Fruit fly (Drosophila melanogaster) whole organism, adult: Measurements from ENCODE around the gene mbo.
A peak's percentile ranks its signal among the peaks of the same experiment; 100 is the strongest.

Source experiments
- CG11617 ChIP-seq: fragments of 200-800 bp; sonication (Bioruptor generic); optimal IDR thresholded peaks from 2 replicates; lab custom pipeline; 2017; ENCODE audit warnings: mild to moderate bottlenecking, missing biosample characterization, missing genetic modification reagents, missing genetic modification characterization
- CG12768 ChIP-seq: fragments of 200-800 bp; sonication (Bioruptor generic); optimal IDR thresholded peaks from 2 replicates; lab custom pipeline; 2017; ENCODE audit warnings: missing biosample characterization, missing genetic modification characterization, mild to moderate bottlenecking, moderate library complexity, missing genetic modification reagents
- CG14711 ChIP-seq: fragments of 200-800 bp; sonication (Bioruptor generic); optimal IDR thresholded peaks from 2 replicates; lab custom pipeline; 2018; ENCODE audit warnings: missing biosample characterization, mild to moderate bottlenecking, missing genetic modification characterization, moderate library complexity
- CG1620 ChIP-seq: fragments of 200-800 bp; sonication (Bioruptor generic); optimal IDR thresholded peaks from 2 replicates; lab custom pipeline; 2016; ENCODE audit warnings: missing biosample characterization, missing genetic modification characterization
- CG33017 ChIP-seq: fragments of 200-800 bp; sonication (Bioruptor generic); optimal IDR thresholded peaks from 2 replicates; lab custom pipeline; 2018; ENCODE audit warnings: missing biosample characterization, mild to moderate bottlenecking, missing genetic modification characterization, moderate library complexity
- CG5204 ChIP-seq: fragments of 200-800 bp; sonication (Bioruptor generic); optimal IDR thresholded peaks from 2 replicates; lab custom pipeline; 2016; ENCODE audit warnings: missing biosample characterization, missing genetic modification characterization
- CG7045 ChIP-seq: fragments of 200-800 bp; sonication (Bioruptor generic); optimal IDR thresholded peaks from 2 replicates; lab custom pipeline; 2017; ENCODE audit warnings: missing biosample characterization, mild to moderate bottlenecking, missing genetic modification characterization
- CG7101 ChIP-seq: fragments of 200-800 bp; sonication (Bioruptor generic); optimal IDR thresholded peaks from 2 replicates; lab custom pipeline; 2018; ENCODE audit warnings: missing biosample characterization, mild to moderate bottlenecking, missing genetic modification characterization, moderate library complexity
- Clk ChIP-seq: fragments of 200-800 bp; sonication (Bioruptor generic); optimal IDR thresholded peaks from 2 replicates; lab custom pipeline; 2017; ENCODE audit warnings: missing biosample characterization, missing genetic modification characterization
- Crg-1 ChIP-seq: fragments of 200-800 bp; sonication (Bioruptor generic); optimal IDR thresholded peaks from 2 replicates; lab custom pipeline; 2016; ENCODE audit warnings: missing biosample characterization, missing genetic modification characterization
- Hr96 ChIP-seq: fragments of 200-800 bp; sonication (Bioruptor generic); optimal IDR thresholded peaks from 2 replicates; lab custom pipeline; 2016; ENCODE audit warnings: missing biosample characterization, missing genetic modification characterization
- Mnt ChIP-seq: fragments of 200-800 bp; sonication (Bioruptor generic); optimal IDR thresholded peaks from 2 replicates; lab custom pipeline; 2016; ENCODE audit warnings: missing biosample characterization, mild to moderate bottlenecking, missing genetic modification characterization
- bab1 ChIP-seq: fragments of 200-800 bp; sonication (Bioruptor generic); optimal IDR thresholded peaks from 3 replicates; lab custom pipeline; 2019; ENCODE audit warnings: missing biosample characterization, mild to moderate bottlenecking, missing genetic modification characterization, moderate library complexity
- cic ChIP-seq: fragments of 200-800 bp; sonication (Bioruptor generic); optimal IDR thresholded peaks from 2 replicates; lab custom pipeline; 2017; ENCODE audit warnings: missing biosample characterization, mild to moderate bottlenecking, missing genetic modification characterization, moderate library complexity
- cnc ChIP-seq, 2 experiments: fragments of >200 bp; optimal IDR thresholded peaks; 2 replicates each; lab custom pipeline; 2017
- kay ChIP-seq: fragments of 200-800 bp; sonication (Bioruptor generic); peaks from one replicate; lab custom pipeline; 2016; ENCODE audit warnings: missing biosample characterization, missing genetic modification characterization, borderline replicate concordance
- ovo ChIP-seq: fragments of 200-800 bp; sonication (Bioruptor generic); optimal IDR thresholded peaks from 2 replicates; lab custom pipeline; 2016; ENCODE audit warnings: missing biosample characterization, missing genetic modification characterization
- pad ChIP-seq: fragments of 200-800 bp; sonication (Bioruptor generic); optimal IDR thresholded peaks from 3 replicates; lab custom pipeline; 2017; ENCODE audit warnings: missing biosample characterization, missing genetic modification characterization, mild to moderate bottlenecking, moderate library complexity, missing genetic modification reagents
- tj ChIP-seq: fragments of 200-800 bp; sonication (Bioruptor generic); optimal IDR thresholded peaks from 3 replicates; lab custom pipeline; 2017; ENCODE audit warnings: missing biosample characterization, mild to moderate bottlenecking, missing genetic modification characterization, moderate library complexity
- toe ChIP-seq: fragments of 200-800 bp; sonication (Bioruptor generic); optimal IDR thresholded peaks from 2 replicates; lab custom pipeline; 2016; ENCODE audit warnings: missing biosample characterization, missing genetic modification characterization

mbo gene

DNA sequence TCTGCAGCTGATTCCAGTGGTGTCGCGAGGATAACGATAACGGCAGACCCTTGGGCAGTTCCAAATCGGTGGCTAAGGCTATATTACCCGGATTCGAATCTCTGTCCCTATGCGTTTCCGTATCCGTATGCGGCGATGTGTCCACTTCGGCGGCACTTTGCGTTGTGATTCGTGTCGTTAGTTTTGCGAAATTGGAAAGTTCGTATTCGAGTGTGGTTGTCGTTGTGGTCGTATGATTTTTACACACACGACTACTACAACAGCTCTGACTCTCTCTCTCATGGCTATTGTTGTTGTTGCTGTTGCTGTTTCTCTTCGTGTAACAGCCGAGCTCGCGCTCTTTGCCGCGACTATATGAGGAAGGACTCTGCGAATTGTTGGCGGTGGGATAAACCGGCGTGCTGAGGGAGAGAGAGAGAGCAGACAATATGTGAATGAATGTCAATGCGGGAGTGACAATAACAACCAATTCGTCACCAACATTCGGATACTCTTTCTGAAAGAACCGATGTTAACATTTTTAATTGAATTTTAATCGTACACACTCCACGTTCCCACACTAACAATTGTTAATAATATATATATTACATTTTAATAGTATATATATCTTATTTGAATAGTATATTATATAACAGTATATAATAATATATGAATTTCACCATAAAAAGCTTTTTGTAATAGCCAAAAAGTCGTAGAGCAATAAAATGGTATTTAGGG lies 40.9 kb upstream of the mbo start:
- TF ChIP-seq pad (peak; percentile 5), cnc (optimal IDR thresholded peaks at IDR 0.05; lab: Kevin White, UChicago) (no peak), bab1 (GFP tag; lab: Kevin White, UChicago) (peak; percentile 48), CG5204 (no peak), tj (GFP tag; lab: Kevin White, UChicago) (peak; percentile 54), CG7045 (GFP tag; lab: Kevin White, UChicago) (peak; percentile 4), CG12768 (GFP tag; lab: Kevin White, UChicago) (peak; percentile 63), CG33017 (peak; percentile 71), Mnt (GFP tag; lab: Kevin White, UChicago) (peak; percentile 57), cic (GFP tag; lab: Kevin White, UChicago) (peak; percentile 86), Hr96 (GFP tag; lab: Kevin White, UChicago) (peak; percentile 29), ovo (GFP tag; lab: Kevin White, UChicago) (peak; percentile 43), CG7101 (peak; percentile 53), Clk (no peak), toe (GFP tag; lab: Kevin White, UChicago) (peak; percentile 21), CG11617 (no peak), kay (GFP tag; lab: Kevin White, UChicago) (peak; percentile 92), CG1620 (GFP tag; lab: Kevin White, UChicago) (peak; percentile 11), Crg-1 (peak; percentile 65), CG14711 (peak; percentile 48)

DNA sequence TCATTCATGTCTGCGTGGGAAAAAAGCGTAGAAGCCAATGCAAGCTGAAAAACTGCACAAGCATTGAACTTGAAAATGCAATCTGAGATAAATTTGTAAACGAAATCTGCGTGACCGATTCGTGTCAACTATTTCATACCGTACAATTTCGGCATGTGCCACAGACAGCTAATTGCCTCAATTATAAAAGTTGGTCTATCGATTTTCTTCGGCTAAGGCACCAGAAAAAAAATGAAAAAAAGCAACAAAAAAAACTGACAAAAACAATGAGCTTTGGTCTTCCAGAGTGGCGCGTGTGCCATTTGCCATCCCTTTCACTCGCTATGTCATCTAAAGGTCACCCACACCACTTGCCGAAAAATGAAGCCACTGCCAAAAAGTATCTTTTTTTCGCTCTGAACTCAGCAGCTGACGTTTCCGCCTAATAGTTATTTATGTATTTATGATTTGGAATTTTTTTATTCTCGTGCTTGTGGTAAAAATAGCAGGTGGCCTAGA lies 39.7 kb upstream of the mbo start:
- TF ChIP-seq toe (GFP tag; lab: Kevin White, UChicago) = no peak
- no peak for TF ChIP-seq Hr96 (GFP tag; lab: Kevin White, UChicago)
- no peak for TF ChIP-seq ovo (GFP tag; lab: Kevin White, UChicago)
- TF ChIP-seq Crg-1 = no peak
- TF ChIP-seq bab1 (GFP tag; lab: Kevin White, UChicago) = no peak
- TF ChIP-seq pad = no peak
- TF ChIP-seq kay (GFP tag; lab: Kevin White, UChicago) = no peak

dm6 chr3R:12717588-12718535 lies 39.0 kb upstream of the mbo start:
- TF ChIP-seq CG14711 (peak; percentile 43), CG33017 (peak; percentile 62), cic (GFP tag; lab: Kevin White, UChicago) (peak; percentile 88), CG11617 (peak; percentile 33), Hr96 (GFP tag; lab: Kevin White, UChicago) (no peak), ovo (GFP tag; lab: Kevin White, UChicago) (no peak), toe (GFP tag; lab: Kevin White, UChicago) (peak; percentile 51), kay (GFP tag; lab: Kevin White, UChicago) (peak; percentile 92), CG7045 (GFP tag; lab: Kevin White, UChicago) (peak; percentile 52), bab1 (GFP tag; lab: Kevin White, UChicago) (no peak), CG7101 (peak; percentile 14), tj (GFP tag; lab: Kevin White, UChicago) (no peak), Clk (no peak), CG12768 (GFP tag; lab: Kevin White, UChicago) (peak; percentile 7)

- TF ChIP-seq tj (GFP tag; lab: Kevin White, UChicago) (peak; percentile 72), Crg-1 (no peak), CG12768 (GFP tag; lab: Kevin White, UChicago) (peak; percentile 58), CG7045 (GFP tag; lab: Kevin White, UChicago) (no peak), cic (GFP tag; lab: Kevin White, UChicago) (peak; percentile 22)
Measured at dm6 chr3R:12716894-12717293, 38.0 kb upstream of the mbo start.

DNA sequence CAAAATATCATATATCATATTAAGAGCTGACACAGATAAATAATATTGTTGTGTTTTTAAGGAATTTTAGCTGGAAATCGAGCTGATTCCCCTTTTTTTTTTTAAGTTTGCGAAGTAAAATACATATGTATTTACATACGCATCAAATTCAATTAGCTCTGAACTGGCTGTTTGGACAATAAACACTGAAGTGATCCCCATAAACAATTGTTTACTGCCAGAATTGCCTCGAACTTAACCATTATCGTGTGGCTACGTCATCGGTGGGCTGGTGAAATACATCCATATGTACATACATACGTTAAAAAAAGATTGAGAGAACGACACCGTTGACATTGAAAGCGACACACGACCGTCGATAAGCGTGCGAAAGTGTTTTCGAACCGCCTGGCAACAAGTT lies 37.4 kb upstream of the mbo start:
- TF ChIP-seq CG5204 = no peak
- peak; percentile 44 for TF ChIP-seq cic (GFP tag; lab: Kevin White, UChicago)
- TF ChIP-seq kay (GFP tag; lab: Kevin White, UChicago) = no peak
- no peak for TF ChIP-seq CG11617
- peak; percentile 65 for TF ChIP-seq CG12768 (GFP tag; lab: Kevin White, UChicago)
- no peak for TF ChIP-seq CG7045 (GFP tag; lab: Kevin White, UChicago)
- peak; percentile 59 for TF ChIP-seq CG33017
- TF ChIP-seq bab1 (GFP tag; lab: Kevin White, UChicago) = no peak
- TF ChIP-seq CG7101 = peak; percentile 46
- TF ChIP-seq tj (GFP tag; lab: Kevin White, UChicago) = peak; percentile 81
- no peak for TF ChIP-seq Mnt (GFP tag; lab: Kevin White, UChicago)
- peak; percentile 21 for TF ChIP-seq pad

- TF ChIP-seq CG12768 (GFP tag; lab: Kevin White, UChicago) (peak; percentile 19), CG33017 (peak; percentile 38), Hr96 (GFP tag; lab: Kevin White, UChicago) (no peak), cic (GFP tag; lab: Kevin White, UChicago) (peak; percentile 30)
Measured at dm6 chr3R:12715253-12715652, 36.4 kb upstream of the mbo start.
